Fruit fly (Drosophila melanogaster): Measurements from ENCODE around the gene CG5280.
A peak's percentile ranks its signal among the peaks of the same experiment; 100 is the strongest.

Gene CG5280

DNA sequence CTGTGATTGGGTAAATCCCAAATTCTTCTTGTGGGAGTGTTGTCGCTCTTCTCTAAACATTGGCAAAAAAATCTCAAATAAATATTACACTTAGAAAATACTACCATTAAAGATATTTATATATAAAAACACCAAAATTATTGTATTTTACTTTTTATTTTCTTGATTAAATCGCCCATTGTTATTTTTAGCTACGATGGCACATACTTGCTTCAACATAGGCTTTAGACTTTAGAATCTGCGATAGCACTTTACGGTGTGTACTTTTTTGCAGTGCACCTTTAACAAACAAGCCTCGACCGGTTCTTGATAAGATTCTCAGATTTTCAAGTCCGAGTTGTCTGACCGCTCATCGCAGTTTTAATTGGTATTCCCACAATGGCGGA lies 35.4 kb downstream of the CG5280 start, which contains the start of gene GNBP3 (continued):
- TF ChIP-seq Trl (optimal IDR thresholded peaks at IDR 0.05), result no peak
- peak; percentile 30 for TF ChIP-seq Trl (GFP tag; optimal IDR thresholded peaks at IDR 0.05)
- no peak for TF ChIP-seq Taf1 (GFP tag; IDR thresholded peaks at IDR 0.05)
- TF ChIP-seq Hsf (GFP tag; optimal IDR thresholded peaks at IDR 0.05), result peak; percentile 40
- TF ChIP-seq CG11247 (GFP tag; IDR thresholded peaks at IDR 0.05), result no peak
- TF ChIP-seq sc (optimal IDR thresholded peaks at IDR 0.05), result no peak
- peak; percentile 7 for TF ChIP-seq sc (GFP tag; optimal IDR thresholded peaks at IDR 0.05)
- no peak for TF ChIP-seq scrt (GFP tag; optimal IDR thresholded peaks at IDR 0.05)
- TF ChIP-seq CG10147 (GFP tag; optimal IDR thresholded peaks at IDR 0.05), result peak; percentile 87
- TF ChIP-seq CG16779 (GFP tag; IDR thresholded peaks at IDR 0.05), result no peak
- TF ChIP-seq HmgZ (tag; optimal IDR thresholded peaks at IDR 0.05), result peak; percentile 25
- TF ChIP-seq HLH54F (GFP tag; optimal IDR thresholded peaks at IDR 0.05), result peak; percentile 9
- peak; percentile 67 for TF ChIP-seq tap (tag; optimal IDR thresholded peaks at IDR 0.05)
- no peak for TF ChIP-seq CG12942 (GFP tag; optimal IDR thresholded peaks at IDR 0.05)
- TF ChIP-seq Mrtf (GFP tag; IDR thresholded peaks at IDR 0.05), result no peak
- no peak for TF ChIP-seq CG14860 (GFP tag; IDR thresholded peaks at IDR 0.05; ENCODE audit: partially characterized antibody)
- no peak for TF ChIP-seq CG2199 (GFP tag; IDR thresholded peaks at IDR 0.05)
- peak; percentile 33 for TF ChIP-seq CG9797 (GFP tag; optimal IDR thresholded peaks at IDR 0.05)
- no peak for TF ChIP-seq Poxn (GFP tag; IDR thresholded peaks at IDR 0.05)
- TF ChIP-seq Dfd (GFP tag; optimal IDR thresholded peaks at IDR 0.05), result no peak
- TF ChIP-seq Ssrp (tag; optimal IDR thresholded peaks at IDR 0.05), result peak; percentile 28
- TF ChIP-seq kay (GFP tag; optimal IDR thresholded peaks at IDR 0.05), result peak; percentile 26
- peak; percentile 60 for TF ChIP-seq PHDP (tag; optimal IDR thresholded peaks at IDR 0.05)
- TF ChIP-seq insv (GFP tag; optimal IDR thresholded peaks at IDR 0.05), result no peak
- TF ChIP-seq mam (GFP tag; optimal IDR thresholded peaks at IDR 0.05), result peak; percentile 55
- TF ChIP-seq ci (GFP tag; IDR thresholded peaks at IDR 0.05), result peak; percentile 39; the same call in 1 of the 3 replicates
- peak; percentile 74 for TF ChIP-seq Drgx (GFP tag; IDR thresholded peaks at IDR 0.05)
- no peak for TF ChIP-seq CG12769 (tag; optimal IDR thresholded peaks at IDR 0.05)
- TF ChIP-seq Pdp1 (GFP tag; optimal IDR thresholded peaks at IDR 0.05), result peak in 1 of 2 experiments; percentile 48
- peak; percentile 5 for TF ChIP-seq Hr3 (GFP tag; optimal IDR thresholded peaks at IDR 0.05)
- TF ChIP-seq Lim3 (GFP tag; IDR thresholded peaks at IDR 0.05), result no peak
- no peak for TF ChIP-seq Neu2 (GFP tag; optimal IDR thresholded peaks at IDR 0.05; ENCODE audit: borderline replicate concordance)
- TF ChIP-seq slou (GFP tag; optimal IDR thresholded peaks at IDR 0.05), result no peak
- TF ChIP-seq gt (GFP tag; IDR thresholded peaks at IDR 0.05), result no peak
- TF ChIP-seq onecut (GFP tag; IDR thresholded peaks at IDR 0.05), result peak; percentile 78
- TF ChIP-seq repo (GFP tag; optimal IDR thresholded peaks at IDR 0.05), result no peak
- TF ChIP-seq Sry-β (GFP tag; optimal IDR thresholded peaks at IDR 0.05), result peak; percentile 11
- peak; percentile 88 for TF ChIP-seq zf30C (GFP tag; optimal IDR thresholded peaks at IDR 0.05)
- TF ChIP-seq CG3995 (GFP tag; optimal IDR thresholded peaks at IDR 0.05), result peak; percentile 25
- peak; percentile 48 for TF ChIP-seq CG14710 (tag; optimal IDR thresholded peaks at IDR 0.05)
- TF ChIP-seq CG6272 (GFP tag; IDR thresholded peaks at IDR 0.05), result 0 out of 2 replicates have a peak, but pooled peaks have one; percentile 19
- peak; percentile 22 for TF ChIP-seq fd3F (GFP tag; optimal IDR thresholded peaks at IDR 0.05)
- peak; percentile 70 for TF ChIP-seq CG2712 (tag; optimal IDR thresholded peaks at IDR 0.05)
- TF ChIP-seq CG17359 (tag; optimal IDR thresholded peaks at IDR 0.05), result peak; percentile 61
- peak; percentile 54 for TF ChIP-seq Abd-B (GFP tag; optimal IDR thresholded peaks at IDR 0.05)
- peak in 1 of 2 experiments; percentile 31 for TF ChIP-seq Hr51 (GFP tag; optimal IDR thresholded peaks at IDR 0.05)
- TF ChIP-seq CG8290 (GFP tag; optimal IDR thresholded peaks at IDR 0.05), result peak; percentile 63
- no peak for TF ChIP-seq CG8290 (tag; optimal IDR thresholded peaks at IDR 0.05)
- peak; percentile 46 for TF ChIP-seq CG7556 (GFP tag; optimal IDR thresholded peaks at IDR 0.05)
- peak; percentile 68 for TF ChIP-seq CG15514 (GFP tag; optimal IDR thresholded peaks at IDR 0.05)
- TF ChIP-seq Tbp (GFP tag; optimal IDR thresholded peaks at IDR 0.05), result no peak
- TF ChIP-seq hth (optimal IDR thresholded peaks at IDR 0.05), result no peak
